Worm (Caenorhabditis elegans): ENCODE data around the gene atrn-1.

atrn-1 gene

ce11 chrX:14731828-14732331, 20.5 kb downstream of the atrn-1 start, which contains the start of gene F33C8.4:
Gene F33C8.4 (plus strand): TSS chrX:14732281.
- TF ChIP-seq dpff-1 (tag; optimal IDR thresholded peaks at IDR 0.05) (no peak), Y56A3A.18 (GFP tag; IDR thresholded peaks at IDR 0.05) (no peak), snpc-1.3 (tag; optimal IDR thresholded peaks at IDR 0.05; ENCODE audit: insufficient read depth) (no peak), F39B2.1 (GFP tag; IDR thresholded peaks at IDR 0.05) (no peak), nfya-1 (tag; optimal IDR thresholded peaks at IDR 0.05; ENCODE audit: borderline replicate concordance, insufficient read depth) (no peak), egl-44 (GFP tag; IDR thresholded peaks at IDR 0.05) (no peak), F23B12.7 (tag; optimal IDR thresholded peaks at IDR 0.05; ENCODE audit: insufficient read depth) (no peak), efl-1 (GFP tag; optimal IDR thresholded peaks at IDR 0.05) (no peak), let-607 (tag; optimal IDR thresholded peaks at IDR 0.05) (no peak), K12H6.12 (tag; optimal IDR thresholded peaks at IDR 0.05) (no peak), fkh-3 (tag; optimal IDR thresholded peaks at IDR 0.05) (no peak), Y95B8A.8 (GFP tag; IDR thresholded peaks at IDR 0.05) (no peak), ceh-100 (GFP tag; IDR thresholded peaks at IDR 0.05) (no peak), ceh-40 (GFP tag; IDR thresholded peaks at IDR 0.05) (no peak), Y79H2A.3 (GFP tag; conservative IDR thresholded peaks at IDR 0.05) (no peak)

DNA sequence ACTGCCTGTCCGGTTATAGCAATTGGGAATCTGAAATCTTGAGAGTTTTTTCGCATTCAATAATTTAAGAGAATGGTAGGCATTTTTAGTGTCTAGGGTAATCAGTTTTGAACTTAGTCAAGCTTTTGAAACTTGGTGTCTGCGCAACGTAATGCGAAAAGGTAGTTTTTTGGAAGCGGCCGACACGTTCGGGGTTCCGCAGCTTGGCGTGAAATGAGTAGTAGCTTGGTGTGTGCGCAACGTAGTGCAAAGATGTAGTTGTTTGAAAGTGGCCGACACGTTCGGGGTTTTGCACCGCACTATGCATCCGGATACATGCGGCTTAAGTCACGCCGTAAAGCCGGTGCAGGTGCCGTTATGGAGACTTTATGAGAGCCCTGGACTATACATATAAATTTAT, 24.8 kb downstream of the atrn-1 start:
- TF ChIP-seq pha-4 (tag; optimal IDR thresholded peaks at IDR 0.05) (no peak), snpc-4 (GFP tag; optimal IDR thresholded peaks at IDR 0.05) (no peak), snpc-4 (tag; optimal IDR thresholded peaks at IDR 0.05) (peak in 2 of 4 experiments; percentile 58 to 81)

ce11 chrX:14736955-14737621, 25.7 kb downstream of the atrn-1 start:
- TF ChIP-seq nhr-80 (tag; optimal IDR thresholded peaks at IDR 0.05) (peak; percentile 51), atf-7 (tag; optimal IDR thresholded peaks at IDR 0.05) (no peak), B0035.1 (tag; optimal IDR thresholded peaks at IDR 0.05) (no peak), ceh-91 (GFP tag; IDR thresholded peaks at IDR 0.05) (no peak), unc-62 (GFP tag; optimal IDR thresholded peaks at IDR 0.05) (peak; percentile 10), K11D2.4 (GFP tag; IDR thresholded peaks at IDR 0.05) (no peak), madf-6 (GFP tag; IDR thresholded peaks at IDR 0.05) (no peak), ztf-3 (GFP tag; optimal IDR thresholded peaks at IDR 0.05) (no peak), ceh-100 (GFP tag; IDR thresholded peaks at IDR 0.05) (no peak)

DNA sequence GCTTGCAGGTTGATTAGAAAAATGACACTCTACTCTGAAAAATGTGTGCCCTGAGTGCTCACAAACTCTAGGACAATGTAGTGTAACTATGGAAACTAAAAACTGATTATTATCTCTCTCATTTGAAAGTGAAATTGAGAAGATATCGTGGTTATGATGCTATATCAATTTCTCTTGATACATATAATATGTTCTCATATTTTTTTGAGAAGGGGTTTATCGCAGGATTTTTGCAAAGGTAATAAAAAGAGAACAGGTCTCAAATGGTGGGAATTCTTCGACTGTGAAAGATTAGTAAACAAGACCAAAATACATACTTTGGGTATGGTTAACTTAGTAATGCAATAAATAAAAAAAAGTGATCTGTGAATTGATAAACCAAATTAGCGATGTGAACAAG, 26.2 kb downstream of the atrn-1 start:
- no peak for TF ChIP-seq K11D2.4 (GFP tag; IDR thresholded peaks at IDR 0.05)

DNA sequence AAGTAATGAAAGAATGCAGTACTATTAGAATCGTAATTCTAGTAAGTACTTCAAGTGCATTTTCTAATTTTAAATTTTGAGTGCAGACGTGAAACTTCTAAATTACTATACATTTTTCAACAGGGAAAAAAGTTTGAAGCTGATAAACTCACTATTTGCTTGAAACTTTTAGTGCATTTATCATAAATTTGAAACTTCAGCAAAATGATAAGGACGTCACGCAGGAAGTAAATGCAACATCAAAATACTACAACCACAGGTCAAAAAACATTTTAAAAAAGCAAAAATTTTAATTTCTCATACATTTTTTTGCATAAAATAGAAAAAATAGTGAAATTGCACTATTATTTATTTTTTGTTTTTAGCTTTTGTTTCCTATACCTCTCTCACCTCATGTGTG, 28.1 kb downstream of the atrn-1 start:
- TF ChIP-seq F52B5.7 (tag; optimal IDR thresholded peaks at IDR 0.05) (no peak), nhr-120 (GFP tag; IDR thresholded peaks at IDR 0.05) (no peak), snpc-1.1 (tag; optimal IDR thresholded peaks at IDR 0.05; ENCODE audit: insufficient read depth) (no peak), fkh-3 (tag; optimal IDR thresholded peaks at IDR 0.05) (no peak), C06A6.2 (GFP tag; conservative IDR thresholded peaks at IDR 0.05) (no peak), F22D6.2 (tag; optimal IDR thresholded peaks at IDR 0.05) (no peak), ceh-79 (tag; optimal IDR thresholded peaks at IDR 0.05) (no peak), mel-28 (tag; optimal IDR thresholded peaks at IDR 0.05; ENCODE audit: borderline replicate concordance) (no peak), bed-2 (GFP tag; IDR thresholded peaks at IDR 0.05) (no peak), madf-8 (GFP tag; conservative IDR thresholded peaks at IDR 0.05) (no peak), K12H6.12 (tag; optimal IDR thresholded peaks at IDR 0.05) (no peak), hlh-12 (tag; optimal IDR thresholded peaks at IDR 0.05) (no peak), nhr-27 (tag; optimal IDR thresholded peaks at IDR 0.05) (no peak), F33H1.4 (GFP tag; IDR thresholded peaks at IDR 0.05) (no peak), hmg-20 (GFP tag; IDR thresholded peaks at IDR 0.05) (no peak)

Data from whole organism, young adult.